Worm (Caenorhabditis elegans) whole organism, L2 larva: ENCODE results near the gene cal-2.
A peak's percentile ranks its signal among the peaks of the same experiment; 100 is the strongest.

Experiments
- Y55F3AM.14 ChIP-seq: fragments of 200-800 bp; sonication (Bioruptor generic); optimal IDR thresholded peaks from 2 replicates; lab custom pipeline; 2018; ENCODE audit warnings: mild to moderate bottlenecking, missing genetic modification characterization, missing compliant biosample characterization
- alr-1 ChIP-seq: fragments of 150-350 bp; optimal IDR thresholded peaks from 2 replicates; lab custom pipeline; 2014; ENCODE audit warnings: missing biosample characterization, missing genetic modification characterization
- crh-2 ChIP-seq: sonication (generic microtip); optimal IDR thresholded peaks from 2 replicates; lab custom pipeline; 2017; ENCODE audit warnings: missing biosample characterization, missing genetic modification characterization
- egl-27 ChIP-seq: sonication (generic microtip); optimal IDR thresholded peaks from 3 replicates; lab custom pipeline; 2017; ENCODE audit warnings: missing biosample characterization, missing genetic modification reagents, missing genetic modification characterization
- elt-1 ChIP-seq: fragments of 150-350 bp; optimal IDR thresholded peaks from 2 replicates; lab custom pipeline; 2014; ENCODE audit warnings: missing biosample characterization, missing genetic modification characterization
- elt-3 ChIP-seq: sonication (generic microtip); optimal IDR thresholded peaks from 2 replicates; lab custom pipeline; 2017; ENCODE audit warnings: missing biosample characterization, missing genetic modification characterization
- lsy-2 ChIP-seq, 2 experiments: fragments of 150-350 bp in 1 of 2; sonication (generic microtip) in 1 of 2; optimal IDR thresholded peaks; 2 replicates each; lab custom pipeline; 2014 to 2017; ENCODE audit warnings: missing biosample characterization in 2 of 2, missing genetic modification characterization in 2 of 2
- nhr-237 ChIP-seq: fragments of 150-350 bp; optimal IDR thresholded peaks from 2 replicates; lab custom pipeline; 2014; ENCODE audit warnings: missing biosample characterization, missing genetic modification characterization
- sma-3 ChIP-seq: sonication (generic microtip); optimal IDR thresholded peaks from 2 replicates; lab custom pipeline; 2016; ENCODE audit warnings: missing genetic modification reagents, missing genetic modification characterization, missing compliant biosample characterization

- TF ChIP-seq lsy-2 (tag; optimal IDR thresholded peaks at IDR 0.05; lab: Kevin White, UChicago) (peak; percentile 33 to 96), elt-3 (tag; lab: Kevin White, UChicago) (no peak), crh-2 (tag; lab: Kevin White, UChicago) (no peak), egl-27 (tag; lab: Kevin White, UChicago) (no peak), nhr-237 (tag; lab: Kevin White, UChicago) (no peak), elt-1 (tag; lab: Kevin White, UChicago) (no peak), Y55F3AM.14 (GFP tag; lab: Kevin White, UChicago) (no peak), alr-1 (tag; lab: Kevin White, UChicago) (no peak), sma-3 (GFP tag; lab: Kevin White, UChicago) (no peak)
These were observed 32.3 kb downstream of the cal-2 start, which contains the start of gene ooc-5 for ce11 chrII:8992780-8993179.
